Worm (Caenorhabditis elegans) whole organism, midembryonic: ENCODE results near the gene srw-112.

Experiments
- T22C8.4 ChIP-seq: fragments of 200-800 bp; sonication (Bioruptor generic); IDR thresholded peaks from 2 replicates; pipeline ENCODE4 v1.3.6; 2022; ENCODE audit warnings: missing genetic modification characterization, missing compliant biosample characterization
- cog-1 ChIP-seq: sonication (generic microtip); optimal IDR thresholded peaks from 2 replicates; lab custom pipeline; 2016; ENCODE audit warnings: missing genetic modification characterization, missing compliant biosample characterization
- flt-1 ChIP-seq: fragments of 200-800 bp; sonication (Bioruptor generic); IDR thresholded peaks from 2 replicates; pipeline ENCODE4 v1.3.6; 2022; ENCODE audit warnings: missing genetic modification characterization, missing compliant biosample characterization
- klf-2 ChIP-seq: fragments of 200-800 bp; sonication (Bioruptor generic); conservative IDR thresholded peaks from 2 replicates; pipeline ENCODE4 v1.3.6; 2022; ENCODE audit warnings: missing genetic modification reagents, missing genetic modification characterization, missing compliant biosample characterization
- med-1 ChIP-seq: sonication (generic microtip); optimal IDR thresholded peaks from 2 replicates; lab custom pipeline; 2017; ENCODE audit warnings: missing genetic modification characterization, mild to moderate bottlenecking, missing compliant biosample characterization, antibody characterized with exemption, missing genetic modification reagents; ENCODE audit not compliant: insufficient read depth
- ref-1 ChIP-seq: fragments of 200-800 bp; sonication (Bioruptor generic); conservative IDR thresholded peaks from 2 replicates; pipeline ENCODE4 v1.3.6; 2022; ENCODE audit warnings: missing genetic modification reagents, missing genetic modification characterization, missing compliant biosample characterization
- tab-1 ChIP-seq: fragments of 200-800 bp; sonication (Bioruptor generic); IDR thresholded peaks from 2 replicates; pipeline ENCODE4 v1.3.6; 2022; ENCODE audit warnings: missing genetic modification characterization, missing compliant biosample characterization
- ztf-23 ChIP-seq: fragments of 200-800 bp; sonication (Bioruptor generic); IDR thresholded peaks from 2 replicates; pipeline ENCODE4 v1.3.6; 2022; ENCODE audit warnings: missing genetic modification reagents, missing genetic modification characterization, missing compliant biosample characterization
- ztf-29 ChIP-seq: fragments of 200-800 bp; sonication (Bioruptor generic); IDR thresholded peaks from 2 replicates; pipeline ENCODE4 v1.3.6; 2022; ENCODE audit warnings: missing genetic modification reagents, missing genetic modification characterization, missing compliant biosample characterization

srw-112 gene

DNA sequence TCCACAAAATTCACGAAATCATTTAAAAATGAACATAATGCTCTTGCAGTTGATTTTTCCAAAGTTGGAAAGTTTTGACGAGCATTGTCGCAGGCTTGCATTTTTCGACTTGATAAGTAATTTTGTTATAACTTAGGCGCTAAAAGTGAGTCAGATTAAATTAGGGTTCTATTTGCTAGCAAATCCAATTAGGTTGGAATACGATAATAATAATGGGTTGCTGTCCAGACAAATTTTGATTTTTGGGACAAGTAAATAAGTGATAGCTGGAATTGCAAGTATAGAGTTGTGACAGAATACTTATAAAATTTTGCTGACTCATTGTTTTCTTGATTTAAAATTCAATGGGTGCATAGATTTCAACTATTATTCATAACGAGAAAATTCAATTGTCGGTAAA is at the start of gene srw-112:
srw-112 (minus strand) TSS at position 101 of the 400 bp plus-strand sequence.
- TF ChIP-seq med-1 (GFP tag; lab: Kevin White, UChicago) (no peak), ztf-23 (no peak)

- no peak for TF ChIP-seq ztf-29 (GFP tag; lab: Robert Waterston, UW)
- no peak for TF ChIP-seq ztf-23
- TF ChIP-seq ref-1 (GFP tag; lab: Robert Waterston, UW): no peak
- TF ChIP-seq klf-2 (GFP tag; lab: Robert Waterston, UW): no peak
- no peak for TF ChIP-seq med-1 (GFP tag; lab: Kevin White, UChicago)
- TF ChIP-seq flt-1: no peak
- no peak for TF ChIP-seq T22C8.4 (GFP tag; lab: Robert Waterston, UW)
- no peak for TF ChIP-seq cog-1
- TF ChIP-seq tab-1 (GFP tag; lab: Robert Waterston, UW): no peak
Observed at ce11 chrV:3054254-3054653, 48.4 kb upstream of the srw-112 start, which contains the start of gene C50H11.8. TSS of gene C50H11.8 (plus strand) at chrV:3054554.

ce11 chrV:3046364-3046763 is 40.5 kb upstream of the srw-112 start:
- no peak for TF ChIP-seq T22C8.4 (GFP tag; lab: Robert Waterston, UW)
- no peak for TF ChIP-seq tab-1 (GFP tag; lab: Robert Waterston, UW)
- TF ChIP-seq med-1 (GFP tag; lab: Kevin White, UChicago): no peak
- TF ChIP-seq ztf-23: no peak
- no peak for TF ChIP-seq flt-1
- TF ChIP-seq klf-2 (GFP tag; lab: Robert Waterston, UW): no peak
- TF ChIP-seq cog-1: no peak
- no peak for TF ChIP-seq ztf-29 (GFP tag; lab: Robert Waterston, UW)
- TF ChIP-seq ref-1 (GFP tag; lab: Robert Waterston, UW): no peak

DNA sequence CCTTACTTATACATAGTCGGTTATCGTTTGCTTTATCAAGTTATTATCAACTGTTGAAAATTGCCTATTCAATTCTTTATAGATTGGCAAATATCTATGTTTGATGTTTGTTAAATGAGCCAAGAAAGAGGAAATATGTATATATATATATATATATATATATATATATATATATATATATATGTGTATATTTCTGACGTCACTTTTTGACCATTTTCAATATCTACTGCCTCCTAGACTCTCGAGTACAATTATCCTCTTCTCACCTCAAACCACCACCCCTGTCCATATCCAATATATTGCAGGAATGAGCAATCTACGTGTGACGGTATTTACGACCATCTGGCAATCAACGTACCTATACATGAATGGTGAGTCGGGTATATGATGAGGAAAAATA is 39.0 kb upstream of the srw-112 start, which contains the start of gene F59D6.1:
F59D6.1 (plus strand) TSS at position 301 of the 400 bp plus-strand sequence.
- no peak for TF ChIP-seq ztf-29 (GFP tag; lab: Robert Waterston, UW)
- TF ChIP-seq ref-1 (GFP tag; lab: Robert Waterston, UW): no peak
- TF ChIP-seq tab-1 (GFP tag; lab: Robert Waterston, UW): no peak
- TF ChIP-seq T22C8.4 (GFP tag; lab: Robert Waterston, UW): no peak
- TF ChIP-seq med-1 (GFP tag; lab: Kevin White, UChicago): no peak
- TF ChIP-seq cog-1: no peak
- no peak for TF ChIP-seq flt-1
- TF ChIP-seq klf-2 (GFP tag; lab: Robert Waterston, UW): no peak
- TF ChIP-seq ztf-23: no peak

DNA sequence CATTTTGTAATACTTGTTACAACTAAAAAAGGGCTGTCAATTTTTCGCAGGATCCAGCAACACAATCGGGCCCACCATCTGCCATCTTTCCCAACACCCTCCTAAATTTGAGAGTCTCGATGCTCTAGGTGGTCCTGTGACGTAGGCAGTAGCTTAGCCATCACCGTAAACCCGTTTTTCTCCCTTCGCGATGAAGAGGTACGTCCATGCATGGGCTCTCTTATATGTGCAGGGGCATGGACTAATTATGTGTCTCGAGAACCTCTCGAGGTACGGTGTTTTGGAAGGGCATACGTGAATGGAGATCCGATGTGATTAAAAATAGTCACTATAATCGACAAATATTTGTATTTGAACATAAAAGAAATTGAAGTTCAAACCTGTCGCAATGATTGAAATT is 35.1 kb upstream of the srw-112 start:
- TF ChIP-seq T22C8.4 (GFP tag; lab: Robert Waterston, UW) (no peak), ztf-23 (no peak), ref-1 (GFP tag; lab: Robert Waterston, UW) (no peak), ztf-29 (GFP tag; lab: Robert Waterston, UW) (no peak), med-1 (GFP tag; lab: Kevin White, UChicago) (no peak), klf-2 (GFP tag; lab: Robert Waterston, UW) (no peak), flt-1 (no peak), tab-1 (GFP tag; lab: Robert Waterston, UW) (no peak)

- TF ChIP-seq med-1 (GFP tag; lab: Kevin White, UChicago): no peak
- no peak for TF ChIP-seq T22C8.4 (GFP tag; lab: Robert Waterston, UW)
- no peak for TF ChIP-seq tab-1 (GFP tag; lab: Robert Waterston, UW)
- no peak for TF ChIP-seq klf-2 (GFP tag; lab: Robert Waterston, UW)
- TF ChIP-seq flt-1: no peak
- no peak for TF ChIP-seq ztf-29 (GFP tag; lab: Robert Waterston, UW)
- no peak for TF ChIP-seq ztf-23
- TF ChIP-seq ref-1 (GFP tag; lab: Robert Waterston, UW): no peak
Observed at ce11 chrV:3039282-3039681, 33.4 kb upstream of the srw-112 start, which contains the start of gene chpf-2. TSS of gene chpf-2 (minus strand) at chrV:3039382.

ce11 chrV:3038058-3038457 is 32.2 kb upstream of the srw-112 start:
- TF ChIP-seq ref-1 (GFP tag; lab: Robert Waterston, UW): no peak
- no peak for TF ChIP-seq T22C8.4 (GFP tag; lab: Robert Waterston, UW)
- TF ChIP-seq flt-1: no peak
- TF ChIP-seq ztf-23: no peak
- no peak for TF ChIP-seq cog-1
- no peak for TF ChIP-seq tab-1 (GFP tag; lab: Robert Waterston, UW)
- TF ChIP-seq med-1 (GFP tag; lab: Kevin White, UChicago): no peak
- TF ChIP-seq klf-2 (GFP tag; lab: Robert Waterston, UW): no peak
- TF ChIP-seq ztf-29 (GFP tag; lab: Robert Waterston, UW): no peak

DNA sequence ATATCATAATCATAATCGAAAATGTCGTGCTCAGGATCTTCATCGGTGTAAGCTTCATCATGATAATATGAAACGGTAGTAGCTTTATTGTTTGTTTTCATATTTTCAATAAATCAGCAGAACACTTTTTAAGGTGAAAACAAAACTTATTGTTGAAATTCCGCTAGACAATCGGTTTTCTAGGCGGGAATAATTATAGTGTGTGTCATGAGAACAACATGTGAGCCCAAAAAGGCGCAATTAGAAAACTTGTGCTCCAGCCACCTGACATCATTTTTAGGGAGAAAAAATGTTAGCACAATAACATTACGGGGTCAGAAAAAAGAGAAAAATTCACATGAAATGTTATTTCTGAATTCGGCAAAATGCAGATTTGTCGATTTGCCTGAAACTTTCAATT is 28.4 kb upstream of the srw-112 start, which contains the start of gene srw-8:
srw-8 (minus strand) TSS at position 101 of the 400 bp plus-strand sequence.
- no peak for TF ChIP-seq cog-1
- TF ChIP-seq med-1 (GFP tag; lab: Kevin White, UChicago): no peak
- TF ChIP-seq ref-1 (GFP tag; lab: Robert Waterston, UW): no peak
- TF ChIP-seq flt-1: no peak
- TF ChIP-seq ztf-23: no peak
- no peak for TF ChIP-seq tab-1 (GFP tag; lab: Robert Waterston, UW)
- TF ChIP-seq T22C8.4 (GFP tag; lab: Robert Waterston, UW): no peak
- no peak for TF ChIP-seq ztf-29 (GFP tag; lab: Robert Waterston, UW)
- TF ChIP-seq klf-2 (GFP tag; lab: Robert Waterston, UW): no peak

DNA sequence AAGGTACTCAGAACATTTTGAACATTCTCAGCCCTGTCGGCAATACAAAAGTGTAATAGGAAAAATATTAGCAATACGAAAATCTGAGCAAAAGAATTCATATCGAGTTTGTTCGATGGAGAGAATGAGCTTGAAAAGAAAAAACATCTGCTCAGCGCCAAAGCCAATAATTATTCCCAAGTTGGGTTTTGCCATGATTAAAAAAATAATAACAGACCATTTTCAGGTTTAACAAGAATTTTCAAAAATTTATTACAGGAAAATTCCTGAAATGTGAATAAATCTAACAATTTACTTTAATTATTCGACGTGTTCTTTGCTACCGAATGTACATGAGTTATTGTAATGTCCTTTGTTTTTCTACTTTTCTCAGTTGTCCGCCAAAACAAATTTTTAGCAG is 26.5 kb upstream of the srw-112 start, which contains the start of gene irld-38:
irld-38 (minus strand) TSS at position 101 of the 400 bp plus-strand sequence.
- no peak for TF ChIP-seq tab-1 (GFP tag; lab: Robert Waterston, UW)
- no peak for TF ChIP-seq cog-1
- TF ChIP-seq klf-2 (GFP tag; lab: Robert Waterston, UW): no peak
- no peak for TF ChIP-seq med-1 (GFP tag; lab: Kevin White, UChicago)
- TF ChIP-seq ref-1 (GFP tag; lab: Robert Waterston, UW): no peak
- TF ChIP-seq flt-1: no peak
- TF ChIP-seq ztf-23: no peak
- no peak for TF ChIP-seq ztf-29 (GFP tag; lab: Robert Waterston, UW)
- no peak for TF ChIP-seq T22C8.4 (GFP tag; lab: Robert Waterston, UW)
